Worm (Caenorhabditis elegans) whole organism, young adult: ENCODE results near the gene spp-6.
A peak's percentile ranks its signal among the peaks of the same experiment; 100 is the strongest.

Experiments
- B0019.2 ChIP-seq: fragments of 200-800 bp; sonication (Bioruptor generic); conservative IDR thresholded peaks from 2 replicates; pipeline ENCODE4 v1.3.6; 2022; ENCODE audit warnings: missing genetic modification reagents, missing genetic modification characterization, missing compliant biosample characterization
- C17E4.6 ChIP-seq: fragments of 200-800 bp; sonication (Bioruptor generic); IDR thresholded peaks from 2 replicates; pipeline ENCODE4 v1.3.6; 2022; ENCODE audit warnings: missing genetic modification reagents, missing genetic modification characterization, missing compliant biosample characterization
- D2030.7 ChIP-seq: fragments of 200-800 bp; sonication (Bioruptor generic); IDR thresholded peaks from 2 replicates; pipeline ENCODE4 v1.3.6; 2022; ENCODE audit warnings: missing genetic modification reagents, missing genetic modification characterization, missing compliant biosample characterization
- F52B5.7 ChIP-seq: sonication (generic microtip); optimal IDR thresholded peaks from 2 replicates; lab custom pipeline; 2016; ENCODE audit warnings: mild to moderate bottlenecking, missing genetic modification characterization, missing compliant biosample characterization
- F55B11.4 ChIP-seq: sonication (generic microtip); optimal IDR thresholded peaks from 2 replicates; lab custom pipeline; 2016; ENCODE audit warnings: missing compliant biosample characterization, missing genetic modification characterization, borderline replicate concordance; ENCODE audit not compliant: insufficient read depth
- F57A8.1 ChIP-seq: fragments of 200-800 bp; sonication (Bioruptor generic); optimal IDR thresholded peaks from 2 replicates; lab custom pipeline; 2018; ENCODE audit warnings: mild to moderate bottlenecking, missing genetic modification characterization, moderate library complexity, missing compliant biosample characterization
- F57C9.4 ChIP-seq: sonication (generic microtip); optimal IDR thresholded peaks from 2 replicates; lab custom pipeline; 2017; ENCODE audit warnings: mild to moderate bottlenecking, missing genetic modification characterization, missing compliant biosample characterization
- ZK185.1 ChIP-seq: sonication (generic microtip); optimal IDR thresholded peaks from 2 replicates; lab custom pipeline; 2016; ENCODE audit warnings: mild to moderate bottlenecking, missing genetic modification characterization, missing compliant biosample characterization; ENCODE audit not compliant: poor library complexity, severe bottlenecking
- aptf-2 ChIP-seq: fragments of 200-800 bp; sonication (Bioruptor generic); conservative IDR thresholded peaks from 2 replicates; pipeline ENCODE4 v1.3.6; 2022; ENCODE audit warnings: missing genetic modification reagents, missing genetic modification characterization, missing compliant biosample characterization
- athp-1 ChIP-seq: sonication (generic microtip); optimal IDR thresholded peaks from 2 replicates; lab custom pipeline; 2017; ENCODE audit warnings: mild to moderate bottlenecking, missing genetic modification characterization, missing compliant biosample characterization
- cebp-1 ChIP-seq, 2 experiments: fragments of 200-800 bp in 1 of 2; sonication (Bioruptor generic) in 1 of 2; sonication (generic microtip) in 1 of 2; IDR thresholded peaks in 1 of 2; optimal IDR thresholded peaks in 1 of 2; 2 replicates each; pipeline versions ENCODE4 v1.3.6 to Lab custom; 2017 to 2022; ENCODE audit warnings: missing compliant biosample characterization in 2 of 2, missing genetic modification characterization in 2 of 2, mild to moderate bottlenecking in 1 of 2, missing genetic modification reagents in 1 of 2, moderate library complexity in 1 of 2
- ceh-40 ChIP-seq: fragments of 200-800 bp; sonication (Bioruptor generic); IDR thresholded peaks from 2 replicates; pipeline ENCODE4 v1.3.6; 2022; ENCODE audit warnings: missing genetic modification characterization, missing compliant biosample characterization
- die-1 ChIP-seq: sonication (generic microtip); optimal IDR thresholded peaks from 2 replicates; lab custom pipeline; 2016; ENCODE audit warnings: missing genotype, mild to moderate bottlenecking, missing genetic modification characterization, missing compliant biosample characterization
- dox-1 ChIP-seq: fragments of 200-800 bp; sonication (Bioruptor generic); IDR thresholded peaks from 2 replicates; pipeline ENCODE4 v1.3.6; 2022; ENCODE audit warnings: missing genetic modification reagents, missing genetic modification characterization, missing compliant biosample characterization
- efl-1 ChIP-seq: fragments of 150-350 bp; optimal IDR thresholded peaks from 2 replicates; lab custom pipeline; 2014; ENCODE audit warnings: missing biosample characterization, missing genetic modification reagents, missing genetic modification characterization
- egl-44 ChIP-seq: fragments of 200-800 bp; sonication (Bioruptor generic); IDR thresholded peaks from 2 replicates; pipeline ENCODE4 v1.3.6; 2022; ENCODE audit warnings: missing genetic modification reagents, missing genetic modification characterization, missing compliant biosample characterization
- ets-4 ChIP-seq: fragments of 200-800 bp; sonication (Bioruptor generic); optimal IDR thresholded peaks from 2 replicates; lab custom pipeline; 2018; ENCODE audit warnings: mild to moderate bottlenecking, missing genetic modification characterization, missing compliant biosample characterization
- hrde-1 ChIP-seq: sonication (generic microtip); optimal IDR thresholded peaks from 2 replicates; lab custom pipeline; 2016; ENCODE audit warnings: missing genetic modification characterization, mild to moderate bottlenecking, missing compliant biosample characterization, moderate library complexity, missing genotype, missing genetic modification reagents, borderline replicate concordance
- hsf-1 ChIP-seq: fragments of 200-800 bp; sonication (Bioruptor generic); IDR thresholded peaks from 2 replicates; pipeline ENCODE4 v1.3.6; 2022; ENCODE audit warnings: missing genetic modification reagents, missing genetic modification characterization, missing compliant biosample characterization
- lin-54 ChIP-seq: fragments of 200-800 bp; sonication (Bioruptor generic); optimal IDR thresholded peaks from 2 replicates; lab custom pipeline; 2018; ENCODE audit warnings: mild to moderate bottlenecking, missing genetic modification characterization, missing compliant biosample characterization
- lsy-27 ChIP-seq: sonication (generic microtip); optimal IDR thresholded peaks from 2 replicates; lab custom pipeline; 2017; ENCODE audit warnings: missing genetic modification characterization, mild to moderate bottlenecking, missing compliant biosample characterization, antibody characterized with exemption, missing genotype, borderline replicate concordance; ENCODE audit not compliant: insufficient read depth
- madf-10 ChIP-seq: sonication (generic microtip); optimal IDR thresholded peaks from 2 replicates; lab custom pipeline; 2016; ENCODE audit warnings: mild to moderate bottlenecking, missing genetic modification characterization, missing compliant biosample characterization
- madf-3 ChIP-seq: fragments of 200-800 bp; sonication (Bioruptor generic); IDR thresholded peaks from 2 replicates; pipeline ENCODE4 v1.3.6; 2022; ENCODE audit warnings: missing genetic modification reagents, missing genetic modification characterization, missing compliant biosample characterization
- mes-4 ChIP-seq: sonication (generic microtip); optimal IDR thresholded peaks from 2 replicates; lab custom pipeline; 2016; ENCODE audit warnings: missing genotype, missing genetic modification characterization, missing compliant biosample characterization
- nhr-120 ChIP-seq: fragments of 200-800 bp; sonication (Bioruptor generic); IDR thresholded peaks from 2 replicates; pipeline ENCODE4 v1.3.6; 2022; ENCODE audit warnings: missing genetic modification characterization, missing compliant biosample characterization
- nhr-179 ChIP-seq: sonication (generic microtip); optimal IDR thresholded peaks from 2 replicates; lab custom pipeline; 2016; ENCODE audit warnings: mild to moderate bottlenecking, missing genetic modification characterization, missing compliant biosample characterization
- nhr-80 ChIP-seq: sonication (generic microtip); optimal IDR thresholded peaks from 2 replicates; lab custom pipeline; 2016; ENCODE audit warnings: missing genetic modification characterization, missing compliant biosample characterization
- nhr-90 ChIP-seq: sonication (generic microtip); optimal IDR thresholded peaks from 2 replicates; lab custom pipeline; 2016; ENCODE audit warnings: missing genotype, mild to moderate bottlenecking, missing genetic modification characterization, missing compliant biosample characterization
- pbrm-1 ChIP-seq: fragments of 200-800 bp; sonication (Bioruptor generic); IDR thresholded peaks from 2 replicates; pipeline ENCODE4 v1.3.6; 2022; ENCODE audit warnings: missing genetic modification reagents, missing genetic modification characterization, missing compliant biosample characterization
- pha-4 ChIP-seq: fragments of 150-350 bp; sonication (generic microtip); optimal IDR thresholded peaks from 2 replicates; lab custom pipeline; 2014; ENCODE audit warnings: missing biosample characterization, missing genetic modification reagents, missing genetic modification characterization
- rcor-1 ChIP-seq: fragments of 200-800 bp; sonication (Bioruptor generic); IDR thresholded peaks from 2 replicates; pipeline ENCODE4 v1.3.6; 2022; ENCODE audit warnings: missing genetic modification reagents, missing genetic modification characterization, missing compliant biosample characterization
- tbp1 ChIP-seq: fragments of 200-800 bp; sonication (Bioruptor generic); optimal IDR thresholded peaks from 2 replicates; lab custom pipeline; 2018; ENCODE audit warnings: mild to moderate bottlenecking, missing genetic modification characterization, missing compliant biosample characterization
- tbx-9 ChIP-seq: sonication (generic microtip); optimal IDR thresholded peaks from 2 replicates; lab custom pipeline; 2016; ENCODE audit warnings: borderline replicate concordance, missing genetic modification characterization, inconsistent platforms, missing compliant biosample characterization
- ztf-22 ChIP-seq: fragments of 200-800 bp; sonication (Bioruptor generic); optimal IDR thresholded peaks from 2 replicates; lab custom pipeline; 2018; ENCODE audit warnings: mild to moderate bottlenecking, missing genetic modification characterization, moderate library complexity, missing compliant biosample characterization

Gene spp-6

DNA sequence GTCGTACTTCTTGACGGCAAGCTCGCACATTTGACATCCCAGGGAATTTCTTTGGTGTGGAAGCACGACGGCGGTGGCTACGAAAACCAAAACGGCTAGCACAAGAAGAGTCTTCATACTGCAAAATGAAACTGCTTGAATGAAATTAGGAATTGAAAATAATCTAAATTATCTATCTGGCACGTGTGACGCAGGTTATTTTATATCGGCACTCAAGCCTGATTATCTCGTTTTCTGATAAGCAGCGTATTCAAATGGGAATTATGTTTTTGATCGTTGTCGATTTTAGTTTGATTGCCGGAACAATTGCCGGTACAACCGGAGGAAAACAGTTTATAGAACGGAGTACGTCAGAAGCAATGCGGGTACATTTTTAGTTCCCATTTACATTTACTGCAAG, 1.5 kb downstream of the spp-6 start, which contains the start of gene spp-4:
spp-4 (minus strand) TSS at position 118 of the 400 bp plus-strand sequence.
- TF ChIP-seq rcor-1 (GFP tag; lab: Robert Waterston, UW) (no peak), ceh-40 (GFP tag; lab: Robert Waterston, UW) (no peak), nhr-90 (tag; lab: Kevin White, UChicago) (no peak), pha-4 (tag; lab: Kevin White, UChicago) (no peak), F57C9.4 (tag; lab: Kevin White, UChicago) (no peak), lin-54 (GFP tag; lab: Kevin White, UChicago) (no peak)

DNA sequence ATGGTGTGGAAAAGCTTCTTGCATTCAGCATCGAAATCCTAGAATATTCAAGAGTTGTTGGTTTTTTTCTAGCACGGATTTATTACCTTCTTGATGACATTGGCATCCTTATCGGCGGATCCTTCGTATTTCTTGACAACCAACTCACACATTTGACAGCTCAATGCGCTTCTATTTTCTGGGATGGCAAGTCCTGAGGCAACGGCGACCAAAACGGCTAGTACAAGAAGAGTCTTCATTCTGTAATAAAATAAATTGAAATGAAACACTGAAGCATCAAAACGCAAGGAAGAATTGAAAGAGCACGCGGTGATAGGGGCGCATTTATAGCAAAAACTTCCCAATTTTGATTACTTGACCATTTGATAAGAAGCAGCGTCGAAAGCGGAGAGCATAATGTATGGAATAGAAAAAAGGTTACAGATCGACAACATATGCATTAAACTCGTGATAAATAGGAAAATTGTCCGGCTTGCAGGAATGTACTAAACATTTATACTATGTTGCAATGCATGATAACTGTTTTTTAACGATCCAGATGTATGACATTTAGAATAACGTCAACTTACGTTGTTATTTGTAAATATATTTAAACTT, 3.1 kb downstream of the spp-6 start, which contains the start of gene spp-5:
spp-5 (minus strand) TSS at position 240 of the 597 bp plus-strand sequence.
- TF ChIP-seq tbp1 (GFP tag; lab: Kevin White, UChicago) (peak; percentile 26), F55B11.4 (tag; lab: Kevin White, UChicago) (no peak), ztf-22 (peak; percentile 36), B0019.2 (GFP tag; lab: Robert Waterston, UW) (no peak), nhr-80 (tag; lab: Kevin White, UChicago) (peak; percentile 94), ZK185.1 (tag; lab: Kevin White, UChicago) (peak; percentile 4), ets-4 (GFP tag; lab: Kevin White, UChicago) (peak; percentile 33), dox-1 (GFP tag; lab: Robert Waterston, UW) (0 out of 2 replicates have a peak, but pooled peaks have one; percentile 13), tbx-9 (tag; lab: Kevin White, UChicago) (no peak), cebp-1 (GFP tag; IDR thresholded peaks at IDR 0.05; lab: Robert Waterston, UW) (no peak), cebp-1 (tag; optimal IDR thresholded peaks at IDR 0.05; lab: Kevin White, UChicago) (peak; percentile 28)

DNA sequence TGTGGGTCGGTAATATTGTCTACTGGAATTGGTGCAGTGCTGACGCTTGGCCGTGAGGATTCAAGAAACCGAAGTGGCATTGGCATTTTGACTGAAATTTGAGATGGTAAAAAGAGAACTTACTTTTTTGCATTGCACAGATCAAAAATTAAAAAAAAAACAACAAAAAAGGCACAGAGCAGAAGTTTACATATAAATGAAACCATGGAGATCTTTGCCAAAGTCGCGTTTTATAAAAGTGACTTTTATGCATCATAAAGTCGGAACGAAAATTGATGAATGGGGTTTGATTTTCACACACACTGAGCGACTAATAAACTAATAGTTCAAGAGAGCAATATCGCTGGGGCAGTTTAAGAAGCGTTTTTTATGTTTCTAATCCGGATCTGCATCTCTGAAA, 5.2 kb downstream of the spp-6 start, which contains the start of gene T08A9.13:
T08A9.13 (minus strand) TSS at position 101 of the 400 bp plus-strand sequence.
- TF ChIP-seq mes-4 (tag; lab: Kevin White, UChicago) (no peak), lsy-27 (tag; lab: Kevin White, UChicago) (no peak), die-1 (tag; lab: Kevin White, UChicago) (no peak), efl-1 (GFP tag; lab: Kevin White, UChicago) (no peak), nhr-120 (GFP tag; lab: Robert Waterston, UW) (no peak), madf-3 (GFP tag; lab: Robert Waterston, UW) (no peak), pha-4 (tag; lab: Kevin White, UChicago) (no peak), madf-10 (no peak), athp-1 (tag; lab: Kevin White, UChicago) (no peak), D2030.7 (GFP tag; lab: Robert Waterston, UW) (no peak), hsf-1 (GFP tag; lab: Robert Waterston, UW) (no peak), pbrm-1 (GFP tag; lab: Robert Waterston, UW) (no peak), egl-44 (GFP tag; lab: Robert Waterston, UW) (no peak), C17E4.6 (GFP tag; lab: Robert Waterston, UW) (no peak), F57A8.1 (GFP tag; lab: Kevin White, UChicago) (no peak), F55B11.4 (tag; lab: Kevin White, UChicago) (no peak), F52B5.7 (tag; lab: Kevin White, UChicago) (no peak), aptf-2 (GFP tag; lab: Robert Waterston, UW) (no peak), nhr-179 (tag; lab: Kevin White, UChicago) (no peak), hrde-1 (tag; lab: Kevin White, UChicago) (no peak)
